Worm (Caenorhabditis elegans) whole organism, L4 larva: ENCODE measurements around the gene F59B10.4.

Experiments used
- T20F7.1 ChIP-seq: fragments of 200-800 bp; sonication (Bioruptor generic); optimal IDR thresholded peaks from 2 replicates; lab custom pipeline; 2018; ENCODE audit warnings: mild to moderate bottlenecking, missing genetic modification characterization, missing compliant biosample characterization
- T26A8.4 ChIP-seq: fragments of 200-800 bp; sonication (Bioruptor generic); IDR thresholded peaks from 2 replicates; pipeline ENCODE4 v1.3.6; 2022; ENCODE audit warnings: missing genetic modification characterization, missing compliant biosample characterization
- Y48G9A.11 ChIP-seq: fragments of 200-800 bp; sonication (Bioruptor generic); IDR thresholded peaks from 2 replicates; pipeline ENCODE4 v1.3.6; 2022; ENCODE audit warnings: missing genetic modification reagents, missing genetic modification characterization, missing compliant biosample characterization
- Y75B8A.6 ChIP-seq: fragments of 200-800 bp; sonication (Bioruptor generic); IDR thresholded peaks from 2 replicates; pipeline ENCODE4 v1.3.6; 2022; ENCODE audit warnings: missing genetic modification reagents, missing genetic modification characterization, missing compliant biosample characterization
- aha-1 ChIP-seq: fragments of 150-350 bp; peaks from one replicate; lab custom pipeline; 2014; ENCODE audit warnings: missing biosample characterization, missing genetic modification characterization
- ceh-82 ChIP-seq: sonication (generic microtip); optimal IDR thresholded peaks from 2 replicates; lab custom pipeline; 2017; ENCODE audit warnings: missing biosample characterization, missing genetic modification characterization
- ces-1 ChIP-seq: fragments of 150-350 bp; sonication (generic microtip); optimal IDR thresholded peaks from 4 replicates; lab custom pipeline; 2014; ENCODE audit warnings: missing biosample characterization, missing genetic modification reagents, missing genetic modification characterization
- cey-2 ChIP-seq: sonication (generic microtip); optimal IDR thresholded peaks from 3 replicates; lab custom pipeline; 2017; ENCODE audit warnings: missing genetic modification characterization, mild to moderate bottlenecking, missing compliant biosample characterization, antibody characterized with exemption, borderline replicate concordance; ENCODE audit not compliant: insufficient read depth
- ctbp-1 ChIP-seq: fragments of 200-800 bp; sonication (Bioruptor generic); IDR thresholded peaks from 2 replicates; pipeline ENCODE4 v1.3.6; 2022; ENCODE audit warnings: missing genetic modification reagents, missing genetic modification characterization, missing compliant biosample characterization
- daf-16 ChIP-seq, 3 experiments: sonication (generic microtip); optimal IDR thresholded peaks; 2 replicates each; lab custom pipeline; 2016 to 2017; ENCODE audit warnings: missing genetic modification characterization in 3 of 3, missing genetic modification reagents in 3 of 3, mild to moderate bottlenecking in 2 of 3, missing compliant biosample characterization in 2 of 3, missing biosample characterization in 1 of 3, moderate library complexity in 1 of 3
- daf-8 ChIP-seq: fragments of 200-800 bp; sonication (Bioruptor generic); IDR thresholded peaks from 2 replicates; pipeline ENCODE4 v1.3.6; 2022; ENCODE audit warnings: missing genetic modification characterization, missing compliant biosample characterization
- dmd-6 ChIP-seq: fragments of 200-800 bp; sonication (Bioruptor generic); IDR thresholded peaks from 2 replicates; pipeline ENCODE4 v1.3.6; 2022; ENCODE audit warnings: missing genetic modification reagents, missing genetic modification characterization, missing compliant biosample characterization
- dpl-1 ChIP-seq: fragments of 150-350 bp; optimal IDR thresholded peaks from 2 replicates; lab custom pipeline; 2014; ENCODE audit warnings: missing biosample characterization, missing genetic modification reagents, missing genetic modification characterization
- duxl-1 ChIP-seq: sonication (generic microtip); optimal IDR thresholded peaks from 2 replicates; lab custom pipeline; 2016; ENCODE audit warnings: mild to moderate bottlenecking, missing genetic modification characterization, moderate library complexity, missing compliant biosample characterization; ENCODE audit not compliant: poor library complexity
- egl-43 ChIP-seq: fragments of 200-800 bp; sonication (Bioruptor generic); IDR thresholded peaks from 2 replicates; pipeline ENCODE4 v1.3.6; 2022; ENCODE audit warnings: missing genetic modification reagents, missing genetic modification characterization, missing compliant biosample characterization
- fkh-10 ChIP-seq: fragments of 150-350 bp; optimal IDR thresholded peaks from 2 replicates; lab custom pipeline; 2014; ENCODE audit warnings: missing biosample characterization, missing genetic modification reagents, missing genetic modification characterization
- fos-1 ChIP-seq: fragments of 150-350 bp; optimal IDR thresholded peaks from 2 replicates; lab custom pipeline; 2014; ENCODE audit warnings: missing biosample characterization, missing genetic modification characterization
- gei-8 ChIP-seq: fragments of 200-800 bp; sonication (Bioruptor generic); optimal IDR thresholded peaks from 2 replicates; lab custom pipeline; 2018; ENCODE audit warnings: mild to moderate bottlenecking, missing genetic modification characterization, missing compliant biosample characterization
- hlh-30 ChIP-seq: sonication (generic microtip); optimal IDR thresholded peaks from 2 replicates; lab custom pipeline; 2017; ENCODE audit warnings: antibody characterized with exemption, mild to moderate bottlenecking, missing genetic modification characterization, missing compliant biosample characterization; ENCODE audit not compliant: insufficient read depth
- jun-1 ChIP-seq: fragments of 150-350 bp; optimal IDR thresholded peaks from 2 replicates; lab custom pipeline; 2014; ENCODE audit warnings: missing biosample characterization, missing genetic modification reagents, missing genetic modification characterization
- lin-38 ChIP-seq: fragments of 200-800 bp; sonication (Bioruptor generic); IDR thresholded peaks from 2 replicates; pipeline ENCODE4 v1.3.6; 2022; ENCODE audit warnings: missing genetic modification reagents, missing genetic modification characterization, missing compliant biosample characterization
- lin-39 ChIP-seq: fragments of 150-350 bp; optimal IDR thresholded peaks from 2 replicates; lab custom pipeline; 2014; ENCODE audit warnings: missing biosample characterization, missing genetic modification reagents, missing genetic modification characterization
- lir-3 ChIP-seq: sonication (generic microtip); optimal IDR thresholded peaks from 2 replicates; lab custom pipeline; 2016; ENCODE audit warnings: mild to moderate bottlenecking, missing genetic modification characterization, missing compliant biosample characterization
- lsy-2 ChIP-seq, 2 experiments: fragments of 150-350 bp in 1 of 2; sonication (generic microtip) in 1 of 2; optimal IDR thresholded peaks; 2 replicates each; lab custom pipeline; 2014 to 2017; ENCODE audit warnings: missing biosample characterization in 2 of 2, missing genetic modification characterization in 2 of 2
- madf-9 ChIP-seq: fragments of 200-800 bp; sonication (Bioruptor generic); conservative IDR thresholded peaks from 2 replicates; pipeline ENCODE4 v1.3.6; 2022; ENCODE audit warnings: missing genetic modification reagents, missing genetic modification characterization, missing compliant biosample characterization
- mep-1 ChIP-seq: fragments of 150-350 bp; sonication (generic microtip); optimal IDR thresholded peaks from 3 replicates; lab custom pipeline; 2014; ENCODE audit warnings: missing biosample characterization, missing genetic modification characterization
- mes-2 ChIP-seq: sonication (generic microtip); optimal IDR thresholded peaks from 2 replicates; lab custom pipeline; 2016; ENCODE audit warnings: missing genotype, mild to moderate bottlenecking, missing genetic modification characterization, missing compliant biosample characterization; ENCODE audit not compliant: poor library complexity, severe bottlenecking
- mxl-2 ChIP-seq: fragments of 200-800 bp; sonication (Bioruptor generic); conservative IDR thresholded peaks from 2 replicates; pipeline ENCODE4 v1.3.6; 2022; ENCODE audit warnings: missing genetic modification reagents, missing genetic modification characterization, missing compliant biosample characterization
- mxl-3 ChIP-seq: fragments of 200-800 bp; sonication (Bioruptor generic); optimal IDR thresholded peaks from 2 replicates; lab custom pipeline; 2018; ENCODE audit warnings: mild to moderate bottlenecking, missing genetic modification characterization, missing compliant biosample characterization
- nhr-10 ChIP-seq: fragments of 150-350 bp; optimal IDR thresholded peaks from 2 replicates; lab custom pipeline; 2014; ENCODE audit warnings: missing biosample characterization, missing genetic modification characterization
- nhr-102 ChIP-seq: sonication (generic microtip); optimal IDR thresholded peaks from 2 replicates; lab custom pipeline; 2016; ENCODE audit warnings: mild to moderate bottlenecking, missing genetic modification characterization, moderate library complexity, missing compliant biosample characterization
- nhr-11 ChIP-seq: fragments of 150-350 bp; optimal IDR thresholded peaks from 2 replicates; lab custom pipeline; 2014; ENCODE audit warnings: missing biosample characterization, missing genetic modification characterization
- nhr-111 ChIP-seq: fragments of 200-800 bp; sonication (Bioruptor generic); optimal IDR thresholded peaks from 2 replicates; lab custom pipeline; 2018; ENCODE audit warnings: mild to moderate bottlenecking, missing genetic modification characterization, missing compliant biosample characterization
- nhr-25 ChIP-seq: sonication (generic microtip); optimal IDR thresholded peaks from 2 replicates; lab custom pipeline; 2017; ENCODE audit warnings: missing genetic modification characterization, mild to moderate bottlenecking, missing compliant biosample characterization, antibody characterized with exemption, moderate library complexity, borderline replicate concordance; ENCODE audit not compliant: insufficient read depth
- nhr-41 ChIP-seq: fragments of 200-800 bp; sonication (Bioruptor generic); IDR thresholded peaks from 2 replicates; pipeline ENCODE4 v1.3.6; 2022; ENCODE audit warnings: missing genetic modification reagents, missing genetic modification characterization, missing compliant biosample characterization
- nhr-42 ChIP-seq: fragments of 200-800 bp; sonication (Bioruptor generic); IDR thresholded peaks from 2 replicates; pipeline ENCODE4 v1.3.6; 2022; ENCODE audit warnings: missing genetic modification characterization, missing compliant biosample characterization
- nhr-48 ChIP-seq: sonication (generic microtip); optimal IDR thresholded peaks from 2 replicates; lab custom pipeline; 2016; ENCODE audit warnings: mild to moderate bottlenecking, missing genetic modification characterization, missing compliant biosample characterization
- nhr-6 ChIP-seq: fragments of 150-350 bp; optimal IDR thresholded peaks from 2 replicates; lab custom pipeline; 2014; ENCODE audit warnings: missing biosample characterization, missing genetic modification characterization
- nhr-77 ChIP-seq: fragments of 150-350 bp; optimal IDR thresholded peaks from 2 replicates; lab custom pipeline; 2014; ENCODE audit warnings: missing biosample characterization, missing genetic modification characterization
- rbr-2 ChIP-seq: sonication (generic microtip); optimal IDR thresholded peaks from 2 replicates; lab custom pipeline; 2016; ENCODE audit warnings: missing genotype, missing genetic modification characterization, missing compliant biosample characterization
- spr-1 ChIP-seq: sonication (generic microtip); optimal IDR thresholded peaks from 2 replicates; lab custom pipeline; 2016; ENCODE audit warnings: mild to moderate bottlenecking, missing genetic modification characterization, missing compliant biosample characterization
- tag-97 ChIP-seq: fragments of 200-800 bp; sonication (Bioruptor generic); IDR thresholded peaks from 2 replicates; pipeline ENCODE4 v1.3.6; 2022; ENCODE audit warnings: missing genetic modification characterization, missing compliant biosample characterization
- unc-130 ChIP-seq: sonication (generic microtip); optimal IDR thresholded peaks from 2 replicates; lab custom pipeline; 2016; ENCODE audit warnings: missing genetic modification reagents, missing genetic modification characterization, missing compliant biosample characterization
- unc-62 ChIP-seq, 3 experiments: fragments of 150-350 bp in 1 of 3; sonication (generic microtip); optimal IDR thresholded peaks in 2 of 3; peaks in 1 of 3; 1 replicate in 1 of 3; 2 replicates in 2 of 3; lab custom pipeline; 2014 to 2017; ENCODE audit warnings: missing biosample characterization in 3 of 3, missing genetic modification characterization in 3 of 3, missing genetic modification reagents in 3 of 3, missing genotype in 1 of 3
- zfp-2 ChIP-seq: sonication (generic microtip); optimal IDR thresholded peaks from 2 replicates; lab custom pipeline; 2016; ENCODE audit warnings: mild to moderate bottlenecking, missing genetic modification characterization, missing compliant biosample characterization
- zfp-3 ChIP-seq: fragments of 200-800 bp; sonication (Bioruptor generic); conservative IDR thresholded peaks from 2 replicates; pipeline ENCODE4 v1.3.6; 2022; ENCODE audit warnings: missing genetic modification reagents, missing genetic modification characterization, missing compliant biosample characterization
- zip-11 ChIP-seq: fragments of 200-800 bp; sonication (Bioruptor generic); IDR thresholded peaks from 2 replicates; pipeline ENCODE4 v1.3.6; 2022; ENCODE audit warnings: missing genetic modification characterization, missing compliant biosample characterization

The F59B10.4 gene

ce11 chrII:10548778-10549671, 30.1 kb upstream of the F59B10.4 start (continued):
- TF ChIP-seq T26A8.4 (GFP tag; lab: Robert Waterston, UW) (peak; percentile 69), daf-8 (GFP tag; lab: Robert Waterston, UW) (no peak), fkh-10 (peak; percentile 88), nhr-25 (peak; percentile 51), tag-97 (no peak), cey-2 (peak; percentile 69), nhr-111 (no peak), zfp-3 (GFP tag; lab: Robert Waterston, UW) (peak; percentile 84), nhr-42 (GFP tag; lab: Robert Waterston, UW) (peak; percentile 74), spr-1 (tag; lab: Kevin White, UChicago) (peak; percentile 63), fos-1 (tag; lab: Kevin White, UChicago) (no peak), egl-43 (peak; percentile 91), aha-1 (tag; lab: Kevin White, UChicago) (peak; percentile 100), Y75B8A.6 (GFP tag; lab: Robert Waterston, UW) (no peak), ces-1 (GFP tag; lab: Kevin White, UChicago) (no peak), dpl-1 (GFP tag; lab: Kevin White, UChicago) (peak; percentile 48), nhr-10 (tag; lab: Kevin White, UChicago) (peak; percentile 56), nhr-77 (tag; lab: Kevin White, UChicago) (peak; percentile 49), rbr-2 (peak; percentile 91), mep-1 (tag; lab: Kevin White, UChicago) (peak; percentile 89), lir-3 (tag; lab: Kevin White, UChicago) (no peak), madf-9 (GFP tag; lab: Robert Waterston, UW) (peak; percentile 33; the same call in 1 of the 2 replicates), mes-2 (tag; lab: Kevin White, UChicago) (peak; percentile 78), zip-11 (GFP tag; lab: Robert Waterston, UW) (no peak), ctbp-1 (GFP tag; lab: Robert Waterston, UW) (peak; percentile 86), hlh-30 (tag; lab: Kevin White, UChicago) (peak; percentile 96), unc-130 (GFP tag; lab: Kevin White, UChicago) (peak; percentile 16), gei-8 (GFP tag; lab: Kevin White, UChicago) (no peak), nhr-102 (tag; lab: Kevin White, UChicago) (peak; percentile 32), duxl-1 (peak; percentile 4), nhr-11 (tag; lab: Kevin White, UChicago) (peak; percentile 99), zfp-2 (tag; lab: Kevin White, UChicago) (peak; percentile 1), jun-1 (peak; percentile 38), dmd-6 (GFP tag; lab: Robert Waterston, UW) (peak; percentile 76), nhr-6 (tag; lab: Kevin White, UChicago) (peak; percentile 57), lin-38 (peak; percentile 66), ceh-82 (no peak), T20F7.1 (peak; percentile 66), daf-16 (GFP tag; optimal IDR thresholded peaks at IDR 0.05; lab: Kevin White, UChicago) (peak; percentile 19 to 21), daf-16 (tag; optimal IDR thresholded peaks at IDR 0.05; lab: Kevin White, UChicago) (peak; percentile 62), lin-39 (tag; lab: Kevin White, UChicago) (peak; percentile 76), unc-62 (GFP tag; optimal IDR thresholded peaks at IDR 0.05 in 1 of 2; lab: Kevin White, UChicago) (peak in 1 of 2 experiments; percentile 99), unc-62 (tag; optimal IDR thresholded peaks at IDR 0.05; lab: Kevin White, UChicago) (no peak), mxl-3 (peak; percentile 85), mxl-2 (GFP tag; lab: Robert Waterston, UW) (no peak), nhr-48 (tag; lab: Kevin White, UChicago) (peak; percentile 74), lsy-2 (tag; optimal IDR thresholded peaks at IDR 0.05; lab: Kevin White, UChicago) (peak; percentile 74 to 76), Y48G9A.11 (GFP tag; lab: Robert Waterston, UW) (no peak), nhr-41 (GFP tag; lab: Robert Waterston, UW) (0 out of 2 replicates have a peak, but pooled peaks have one; percentile 21)
